Worm (Caenorhabditis elegans) whole organism, L1 larva: Measurements from ENCODE around the gene C15B12.4.
A peak's percentile ranks its signal among the peaks of the same experiment; 100 is the strongest.

ENCODE experiments used
- C04F5.9 ChIP-seq: sonication (generic microtip); optimal IDR thresholded peaks from 2 replicates; lab custom pipeline; 2016; ENCODE audit warnings: missing genetic modification characterization, missing compliant biosample characterization
- C34B4.2 ChIP-seq: sonication (generic microtip); optimal IDR thresholded peaks from 2 replicates; lab custom pipeline; 2017; ENCODE audit warnings: mild to moderate bottlenecking, missing genetic modification characterization, missing compliant biosample characterization
- aha-1 ChIP-seq: fragments of 150-350 bp; optimal IDR thresholded peaks from 2 replicates; lab custom pipeline; 2014; ENCODE audit warnings: missing biosample characterization, missing genetic modification characterization
- ceh-63 ChIP-seq: fragments of 200-800 bp; sonication (Bioruptor generic); optimal IDR thresholded peaks from 2 replicates; lab custom pipeline; 2018; ENCODE audit warnings: mild to moderate bottlenecking, missing genetic modification characterization, missing compliant biosample characterization
- ceh-8 ChIP-seq: fragments of 200-800 bp; sonication (Bioruptor generic); optimal IDR thresholded peaks from 2 replicates; lab custom pipeline; 2018; ENCODE audit warnings: mild to moderate bottlenecking, missing genetic modification characterization, moderate library complexity, missing compliant biosample characterization
- ceh-88 ChIP-seq: fragments of 200-800 bp; sonication (Bioruptor generic); IDR thresholded peaks from 2 replicates; pipeline ENCODE4 v1.3.6; 2022; ENCODE audit warnings: missing genetic modification characterization, missing compliant biosample characterization
- ceh-90 ChIP-seq: sonication (generic microtip); optimal IDR thresholded peaks from 2 replicates; lab custom pipeline; 2016; ENCODE audit warnings: missing genetic modification characterization, missing compliant biosample characterization
- efl-1 ChIP-seq, 4 experiments: fragments of 150-350 bp; optimal IDR thresholded peaks in 3 of 4; peaks in 1 of 4; 1 replicate in 1 of 4; 2 replicates in 3 of 4; lab custom pipeline; 2014; ENCODE audit warnings: missing biosample characterization in 2 of 4, missing genetic modification characterization in 2 of 4, missing genetic modification reagents in 2 of 4
- efl-3 ChIP-seq: fragments of 200-800 bp; sonication (Bioruptor generic); optimal IDR thresholded peaks from 2 replicates; lab custom pipeline; 2018; ENCODE audit warnings: mild to moderate bottlenecking, missing genetic modification characterization, missing compliant biosample characterization
- egl-27 ChIP-seq, 2 experiments: fragments of 150-350 bp in 1 of 2; sonication (generic microtip); optimal IDR thresholded peaks; 3 replicates each; lab custom pipeline; 2017 to 2018; ENCODE audit warnings: missing biosample characterization in 2 of 2, missing genetic modification characterization in 2 of 2, missing genetic modification reagents in 2 of 2
- elt-2 ChIP-seq: sonication (generic microtip); optimal IDR thresholded peaks from 2 replicates; lab custom pipeline; 2016; ENCODE audit warnings: missing genetic modification characterization, mild to moderate bottlenecking, inconsistent platforms, missing compliant biosample characterization, missing genetic modification reagents
- elt-3 ChIP-seq, 6 experiments: fragments of 150-350 bp in 1 of 6; sonication (generic microtip); optimal IDR thresholded peaks; 2 replicates each; lab custom pipeline; 2017 to 2018; ENCODE audit warnings: missing biosample characterization in 6 of 6, missing genetic modification characterization in 6 of 6, inconsistent platforms in 1 of 6
- ets-5 ChIP-seq: fragments of 200-800 bp; sonication (Bioruptor generic); IDR thresholded peaks from 2 replicates; pipeline ENCODE4 v1.3.6; 2022; ENCODE audit warnings: missing genetic modification characterization, missing compliant biosample characterization
- fkh-10 ChIP-seq: sonication (generic microtip); optimal IDR thresholded peaks from 2 replicates; lab custom pipeline; 2017; ENCODE audit warnings: missing biosample characterization, missing genetic modification reagents, missing genetic modification characterization
- fos-1 ChIP-seq: fragments of 150-350 bp; optimal IDR thresholded peaks from 2 replicates; lab custom pipeline; 2014; ENCODE audit warnings: missing biosample characterization, missing genetic modification characterization
- hlh-17 ChIP-seq: fragments of 200-800 bp; sonication (Bioruptor generic); optimal IDR thresholded peaks from 2 replicates; lab custom pipeline; 2018; ENCODE audit warnings: missing genetic modification characterization, mild to moderate bottlenecking, missing compliant biosample characterization, moderate library complexity, borderline replicate concordance
- hlh-4 ChIP-seq: sonication (generic microtip); optimal IDR thresholded peaks from 2 replicates; lab custom pipeline; 2016; ENCODE audit warnings: mild to moderate bottlenecking, missing genetic modification characterization, missing compliant biosample characterization
- isw-1 ChIP-seq: fragments of 200-800 bp; sonication (Bioruptor generic); IDR thresholded peaks from 2 replicates; pipeline ENCODE4 v1.3.6; 2022; ENCODE audit warnings: missing genetic modification characterization, missing compliant biosample characterization
- lin-14 ChIP-seq: fragments of 200-800 bp; sonication (Bioruptor generic); optimal IDR thresholded peaks from 2 replicates; lab custom pipeline; 2018; ENCODE audit warnings: mild to moderate bottlenecking, missing genetic modification characterization, moderate library complexity, missing compliant biosample characterization
- lin-39 ChIP-seq: fragments of 150-350 bp; optimal IDR thresholded peaks from 2 replicates; lab custom pipeline; 2014; ENCODE audit warnings: missing biosample characterization, missing genetic modification reagents, missing genetic modification characterization
- lsy-2 ChIP-seq, 2 experiments: fragments of 150-350 bp; optimal IDR thresholded peaks; 2 replicates each; lab custom pipeline; 2014; ENCODE audit warnings: missing biosample characterization in 2 of 2, missing genetic modification characterization in 2 of 2
- nhr-11 ChIP-seq: fragments of 150-350 bp; optimal IDR thresholded peaks from 2 replicates; lab custom pipeline; 2014; ENCODE audit warnings: missing biosample characterization, missing genetic modification characterization
- nhr-12 ChIP-seq: sonication (generic microtip); optimal IDR thresholded peaks from 2 replicates; lab custom pipeline; 2017; ENCODE audit warnings: missing biosample characterization, missing genetic modification characterization
- nhr-19 ChIP-seq: fragments of 200-800 bp; sonication (Bioruptor generic); conservative IDR thresholded peaks from 2 replicates; pipeline ENCODE4 v1.3.6; 2022; ENCODE audit warnings: missing genetic modification characterization, missing compliant biosample characterization
- nhr-20 ChIP-seq: sonication (generic microtip); optimal IDR thresholded peaks from 2 replicates; lab custom pipeline; 2016; ENCODE audit warnings: mild to moderate bottlenecking, missing genetic modification characterization, missing compliant biosample characterization
- nhr-28 ChIP-seq: fragments of 150-350 bp; optimal IDR thresholded peaks from 2 replicates; lab custom pipeline; 2014; ENCODE audit warnings: missing biosample characterization, missing genetic modification characterization
- nhr-47 ChIP-seq: sonication (generic microtip); optimal IDR thresholded peaks from 2 replicates; lab custom pipeline; 2016; ENCODE audit warnings: mild to moderate bottlenecking, missing genetic modification characterization, moderate library complexity, missing compliant biosample characterization
- nhr-71 ChIP-seq: sonication (generic microtip); optimal IDR thresholded peaks from 2 replicates; lab custom pipeline; 2016; ENCODE audit warnings: mild to moderate bottlenecking, missing genetic modification characterization, moderate library complexity, missing compliant biosample characterization
- nhr-85 ChIP-seq: sonication (generic microtip); peaks from one replicate; lab custom pipeline; 2016; ENCODE audit warnings: missing genetic modification characterization, inconsistent platforms, missing compliant biosample characterization
- pag-3 ChIP-seq: sonication (generic microtip); optimal IDR thresholded peaks from 2 replicates; lab custom pipeline; 2017; ENCODE audit warnings: missing genetic modification characterization, mild to moderate bottlenecking, missing compliant biosample characterization, antibody characterized with exemption, borderline replicate concordance; ENCODE audit not compliant: insufficient read depth
- swsn-7 ChIP-seq: sonication (generic microtip); optimal IDR thresholded peaks from 2 replicates; lab custom pipeline; 2016; ENCODE audit warnings: missing genetic modification characterization, missing compliant biosample characterization
- unc-130 ChIP-seq: fragments of 150-350 bp; optimal IDR thresholded peaks from 2 replicates; lab custom pipeline; 2017; ENCODE audit warnings: missing biosample characterization, missing genetic modification characterization, inconsistent platforms
- unc-30 ChIP-seq: sonication (generic microtip); optimal IDR thresholded peaks from 2 replicates; lab custom pipeline; 2017; ENCODE audit warnings: missing biosample characterization, missing genetic modification characterization
- unc-62 ChIP-seq: fragments of 150-350 bp; optimal IDR thresholded peaks from 2 replicates; lab custom pipeline; 2014; ENCODE audit warnings: missing biosample characterization, missing genetic modification reagents, missing genetic modification characterization
- xbp-1 ChIP-seq: sonication (generic microtip); optimal IDR thresholded peaks from 2 replicates; lab custom pipeline; 2016; ENCODE audit warnings: missing genetic modification characterization, missing compliant biosample characterization
- ztf-11 ChIP-seq, 2 experiments: sonication (generic microtip); optimal IDR thresholded peaks; 2 replicates each; lab custom pipeline; 2016 to 2017; ENCODE audit warnings: missing genetic modification characterization in 2 of 2, missing biosample characterization in 1 of 2, missing compliant biosample characterization in 1 of 2

C15B12.4 gene

DNA sequence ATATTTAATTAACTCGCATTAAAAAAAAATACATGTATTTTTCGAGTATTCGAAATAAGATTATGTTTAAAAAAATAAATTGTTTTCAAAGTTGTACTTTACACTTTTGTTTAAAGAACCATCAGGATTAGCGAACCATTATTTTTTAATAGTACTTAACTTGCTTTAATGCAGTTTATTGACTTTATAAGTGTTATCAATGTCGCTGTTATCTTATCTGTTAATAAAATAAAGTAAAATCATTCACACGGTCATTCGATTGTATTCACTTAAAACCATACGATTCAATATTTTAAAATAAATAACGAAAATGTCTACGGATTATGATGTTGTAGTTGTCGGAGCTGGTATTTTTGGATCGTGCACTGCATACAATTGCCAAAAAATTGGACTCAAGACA, 3.0 kb upstream of the C15B12.4 start, which contains the start of gene C15B12.1:
Gene C15B12.1 (plus strand): TSS at position 271 of the 400 bp plus-strand sequence.
- no peak for TF ChIP-seq ceh-8 (GFP tag; lab: Kevin White, UChicago)
- TF ChIP-seq aha-1 (tag; lab: Kevin White, UChicago), result no peak
- TF ChIP-seq elt-2 (tag; lab: Kevin White, UChicago), result peak; percentile 82
- no peak for TF ChIP-seq unc-130 (tag; lab: Kevin White, UChicago)
- no peak for TF ChIP-seq nhr-12 (tag; lab: Kevin White, UChicago)
- TF ChIP-seq elt-3 (tag; optimal IDR thresholded peaks at IDR 0.05; lab: Kevin White, UChicago), result peak in 1 of 6 experiments; percentile 9
- no peak for TF ChIP-seq ztf-11 (tag; optimal IDR thresholded peaks at IDR 0.05; lab: Kevin White, UChicago)
- no peak for TF ChIP-seq nhr-19 (GFP tag; lab: Robert Waterston, UW)
- TF ChIP-seq nhr-11, result no peak
- no peak for TF ChIP-seq pag-3
- no peak for TF ChIP-seq ceh-88 (GFP tag; lab: Robert Waterston, UW)
- TF ChIP-seq nhr-47, result no peak
- no peak for TF ChIP-seq lsy-2 (tag; optimal IDR thresholded peaks at IDR 0.05; lab: Kevin White, UChicago)
- TF ChIP-seq, all 84 proteins: peak for 2

ce11 chrX:6468499-6468898, 5.0 kb downstream of the C15B12.4 start, which contains the start of gene C15B12.9:
Gene C15B12.9, plus strand, starts transcription at chrX:6468799.
- TF ChIP-seq fkh-10 (no peak), egl-27 (tag; optimal IDR thresholded peaks at IDR 0.05; lab: Kevin White, UChicago) (no peak), C34B4.2 (no peak), nhr-20 (tag; lab: Kevin White, UChicago) (no peak), isw-1 (GFP tag; lab: Robert Waterston, UW) (no peak), pag-3 (no peak), ztf-11 (tag; optimal IDR thresholded peaks at IDR 0.05; lab: Kevin White, UChicago) (no peak), nhr-71 (tag; lab: Kevin White, UChicago) (no peak), xbp-1 (tag; lab: Kevin White, UChicago) (no peak), nhr-85 (tag; lab: Kevin White, UChicago) (no peak), ets-5 (GFP tag; lab: Robert Waterston, UW) (no peak), fos-1 (no peak), swsn-7 (tag; lab: Kevin White, UChicago) (no peak), unc-30 (tag; lab: Kevin White, UChicago) (no peak)

DNA sequence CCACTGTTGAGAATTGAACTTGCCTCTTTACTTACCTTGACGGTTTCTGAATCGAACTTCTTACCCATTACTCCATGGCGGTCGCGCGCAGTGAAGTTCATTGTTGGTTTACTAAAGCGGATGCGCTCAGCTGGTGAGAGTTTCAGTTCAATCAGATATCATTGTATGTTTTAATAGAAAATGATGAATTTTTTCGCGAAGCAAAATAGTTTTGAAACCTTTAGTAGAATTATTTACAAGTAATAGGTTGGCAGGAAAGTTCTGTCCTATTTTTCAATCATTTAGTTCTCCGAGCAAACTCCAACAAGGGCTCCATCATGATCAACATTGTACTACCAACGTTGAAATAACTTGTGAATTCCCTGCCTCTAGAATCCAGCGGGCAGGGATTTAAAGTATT, 6.1 kb downstream of the C15B12.4 start, which contains the start of gene C15B12.3:
Gene C15B12.3 (minus strand): TSS at position 101 of the 400 bp plus-strand sequence.
- TF ChIP-seq unc-30 (tag; lab: Kevin White, UChicago) (no peak), hlh-4 (no peak), fkh-10 (no peak), nhr-28 (tag; lab: Kevin White, UChicago) (no peak), hlh-17 (no peak), elt-2 (tag; lab: Kevin White, UChicago) (no peak), ceh-63 (GFP tag; lab: Kevin White, UChicago) (no peak), lin-14 (GFP tag; lab: Kevin White, UChicago) (no peak), unc-62 (GFP tag; lab: Kevin White, UChicago) (no peak), efl-1 (optimal IDR thresholded peaks at IDR 0.05; lab: Kevin White, UChicago) (no peak), efl-1 (GFP tag; optimal IDR thresholded peaks at IDR 0.05 in 1 of 2; lab: Kevin White, UChicago) (no peak), ztf-11 (tag; optimal IDR thresholded peaks at IDR 0.05; lab: Kevin White, UChicago) (no peak), lin-39 (tag; lab: Kevin White, UChicago) (no peak), pag-3 (no peak), egl-27 (tag; optimal IDR thresholded peaks at IDR 0.05; lab: Kevin White, UChicago) (no peak), ceh-90 (no peak), efl-3 (GFP tag; lab: Kevin White, UChicago) (no peak), C04F5.9 (tag; lab: Kevin White, UChicago) (no peak)
